Worm (Caenorhabditis elegans): ENCODE results near the gene F41E6.12.

F41E6.12 gene

DNA sequence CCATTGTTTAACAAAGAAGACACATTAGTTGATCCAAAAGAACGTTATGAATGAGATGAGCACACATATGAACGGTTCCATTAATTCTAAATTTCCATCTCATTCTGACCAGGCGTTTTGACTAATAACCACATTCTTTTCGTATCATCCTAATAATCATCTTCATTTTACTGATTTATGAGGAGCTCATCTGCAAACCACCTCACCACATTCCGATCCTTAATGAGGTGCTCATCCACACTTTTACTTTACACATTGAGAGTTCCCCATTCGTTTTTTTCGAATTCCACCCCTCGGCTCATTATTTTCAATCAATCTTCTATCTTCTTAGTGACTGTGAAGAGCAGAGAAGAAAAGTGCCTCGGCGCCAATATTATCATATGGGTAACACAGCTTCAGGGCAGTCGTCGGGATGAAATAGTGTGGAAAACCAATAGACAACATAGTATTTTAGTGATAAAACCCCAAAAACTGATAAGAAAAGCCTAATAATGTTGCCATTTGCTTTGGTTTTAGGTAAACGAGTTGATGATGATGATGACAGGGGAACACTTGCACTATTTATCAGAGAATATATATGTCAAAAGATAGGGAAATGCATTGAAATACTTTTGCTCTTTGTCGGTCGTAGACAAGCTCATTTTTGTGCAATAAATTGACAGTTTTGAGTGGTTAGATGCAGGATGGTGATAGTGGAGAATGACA, 22.2 kb upstream of the F41E6.12 start (continued):
- TF ChIP-seq gmeb-1 (tag; optimal IDR thresholded peaks at IDR 0.05) (peak; percentile 12), R02D3.7 (tag; optimal IDR thresholded peaks at IDR 0.05) (no peak), elt-1 (tag; optimal IDR thresholded peaks at IDR 0.05) (no peak), crh-2 (tag; optimal IDR thresholded peaks at IDR 0.05) (peak; percentile 59), unc-62 (GFP tag; optimal IDR thresholded peaks at IDR 0.05) (no peak), mdl-1 (tag; optimal IDR thresholded peaks at IDR 0.05) (no peak), lin-13 (GFP tag; optimal IDR thresholded peaks at IDR 0.05) (no peak), lin-11 (tag; optimal IDR thresholded peaks at IDR 0.05) (no peak), nhr-12 (tag; optimal IDR thresholded peaks at IDR 0.05) (no peak), nhr-77 (tag; optimal IDR thresholded peaks at IDR 0.05) (no peak), sma-9 (GFP tag; optimal IDR thresholded peaks at IDR 0.05) (peak; percentile 87), sma-9 (tag; optimal IDR thresholded peaks at IDR 0.05) (no peak), egl-27 (tag; optimal IDR thresholded peaks at IDR 0.05) (no peak)

DNA sequence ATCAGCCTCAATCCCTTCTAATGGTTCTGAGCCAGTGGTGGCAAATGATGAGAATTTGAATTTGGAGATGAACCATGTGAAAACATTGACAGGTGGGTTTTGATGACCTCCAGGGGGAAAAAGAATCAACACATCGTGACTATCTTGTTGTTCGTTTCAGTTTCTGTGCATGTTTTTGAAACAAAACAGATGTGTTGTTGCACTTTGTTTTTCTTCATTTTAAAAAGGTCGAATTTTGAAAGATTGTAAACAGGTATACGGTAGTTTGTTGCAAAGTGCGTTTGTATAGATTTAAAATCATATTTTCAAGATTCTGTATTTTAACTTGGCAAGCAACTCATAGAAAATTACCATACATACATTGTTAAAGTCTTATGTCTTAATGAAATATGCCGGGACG, 21.4 kb upstream of the F41E6.12 start:
- no peak for TF ChIP-seq mdl-1 (tag; optimal IDR thresholded peaks at IDR 0.05)
- peak; percentile 36 for TF ChIP-seq nhr-25 (tag; optimal IDR thresholded peaks at IDR 0.05)

DNA sequence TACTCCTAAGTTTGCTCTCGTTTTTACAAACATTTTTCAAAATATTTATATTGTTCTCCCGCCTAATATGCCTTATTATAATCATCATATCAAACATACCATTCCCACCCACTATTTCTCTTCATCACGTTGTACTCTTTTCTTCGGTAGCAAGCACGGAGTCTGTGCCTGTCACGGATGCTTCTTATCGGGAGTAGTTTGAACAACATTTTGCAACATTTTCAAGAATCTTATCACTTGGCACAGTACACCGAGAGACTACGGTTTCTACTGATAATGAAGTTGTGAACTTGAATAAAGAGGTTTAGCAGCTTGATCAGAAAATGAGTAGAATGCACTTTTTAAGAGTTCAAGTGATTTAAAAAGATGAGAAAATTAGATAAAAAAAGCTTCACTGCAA, 19.3 kb upstream of the F41E6.12 start:
- TF ChIP-seq F13H6.1 (tag; optimal IDR thresholded peaks at IDR 0.05) (peak; percentile 61), sma-9 (GFP tag; optimal IDR thresholded peaks at IDR 0.05) (peak; percentile 70), sma-9 (tag; optimal IDR thresholded peaks at IDR 0.05) (no peak), ceh-16 (tag; optimal IDR thresholded peaks at IDR 0.05) (no peak), sma-3 (GFP tag; optimal IDR thresholded peaks at IDR 0.05) (peak; percentile 19), fos-1 (tag; optimal IDR thresholded peaks at IDR 0.05) (peak; percentile 98), crh-2 (tag; optimal IDR thresholded peaks at IDR 0.05) (peak; percentile 61)

DNA sequence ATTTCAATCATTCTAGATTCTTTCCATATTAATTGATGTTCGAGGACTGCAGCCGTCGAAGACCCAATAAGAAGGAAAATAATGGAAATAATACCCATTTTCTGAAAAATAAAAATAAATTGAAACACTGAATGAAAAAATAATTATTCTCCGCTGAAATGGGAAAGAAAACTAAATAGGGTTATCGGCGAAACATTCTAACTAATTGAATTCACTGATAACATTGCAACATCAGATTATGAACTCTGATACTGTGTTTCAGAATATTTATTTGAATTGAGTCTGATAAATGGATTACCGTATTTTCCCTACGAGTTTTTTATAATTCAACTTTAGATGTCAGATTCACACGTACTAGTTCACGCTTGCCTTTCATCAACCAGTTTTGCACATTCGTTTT, 14.2 kb upstream of the F41E6.12 start, which contains the start of gene asp-13:
Gene asp-13, minus strand, starts transcription at position 101 of the 400 bp plus-strand sequence.
- TF ChIP-seq fos-1 (tag; optimal IDR thresholded peaks at IDR 0.05) (peak; percentile 38), nhr-11 (tag; optimal IDR thresholded peaks at IDR 0.05) (no peak)

DNA sequence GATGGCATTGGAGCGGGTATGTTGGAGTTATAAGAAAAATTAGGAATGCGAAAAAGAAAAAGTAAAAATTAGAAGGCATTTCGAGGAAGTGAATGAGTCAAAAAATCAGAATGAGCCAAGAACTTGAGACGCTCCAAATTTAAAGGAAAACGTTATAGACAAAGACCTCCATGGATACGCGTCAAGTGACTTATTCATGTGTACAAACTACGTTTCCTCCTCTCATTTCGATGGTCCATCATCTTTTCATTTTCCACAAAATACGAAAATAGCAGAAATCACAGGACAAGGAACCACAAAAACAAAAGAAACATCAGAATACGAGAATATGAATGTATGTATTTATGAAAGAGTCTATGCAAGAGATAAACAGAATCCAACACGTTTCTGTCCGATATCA, 12.3 kb upstream of the F41E6.12 start, which contains the start of gene F28A12.3:
Gene F28A12.3, minus strand, starts transcription at position 101 of the 400 bp plus-strand sequence.
- TF ChIP-seq unc-62 (GFP tag; optimal IDR thresholded peaks at IDR 0.05) (no peak), peb-1 (tag; optimal IDR thresholded peaks at IDR 0.05) (no peak), snpc-4 (tag; optimal IDR thresholded peaks at IDR 0.05) (no peak), aly-2 (tag; optimal IDR thresholded peaks at IDR 0.05) (no peak), elt-1 (tag; optimal IDR thresholded peaks at IDR 0.05) (no peak), gmeb-1 (tag; optimal IDR thresholded peaks at IDR 0.05) (no peak), mab-5 (tag; optimal IDR thresholded peaks at IDR 0.05) (no peak), F13H6.1 (tag; optimal IDR thresholded peaks at IDR 0.05) (no peak), nhr-25 (tag; optimal IDR thresholded peaks at IDR 0.05) (no peak), unc-55 (GFP tag; optimal IDR thresholded peaks at IDR 0.05) (no peak), nhr-6 (tag; optimal IDR thresholded peaks at IDR 0.05) (no peak), alr-1 (tag; optimal IDR thresholded peaks at IDR 0.05) (no peak)

DNA sequence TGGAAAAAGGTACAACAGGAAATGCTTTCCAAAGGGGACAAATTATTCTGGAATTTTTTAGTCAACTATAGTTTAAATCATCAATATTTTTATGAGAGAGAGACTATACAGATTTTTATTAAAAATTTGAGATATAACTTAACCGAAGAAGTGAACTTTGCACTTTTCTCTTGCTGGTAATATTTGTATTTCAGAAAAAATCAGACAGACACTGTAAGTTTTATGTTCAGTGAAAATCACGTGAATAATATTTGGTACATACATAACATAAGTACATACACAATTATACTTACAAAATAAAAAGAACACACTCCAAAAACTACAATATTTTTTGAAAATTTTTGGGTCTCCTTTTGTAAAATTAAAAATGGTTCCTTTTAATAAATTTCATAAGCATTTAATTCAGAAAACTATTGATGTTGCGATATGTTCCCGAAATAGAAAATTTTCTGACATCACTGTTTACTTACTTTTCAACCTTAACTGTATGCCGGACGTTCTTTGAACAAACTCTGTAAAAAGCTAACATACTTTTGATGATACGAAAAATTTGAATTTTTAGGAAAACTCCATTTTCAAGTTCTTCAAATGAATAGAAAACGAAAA, 8.8 kb upstream of the F41E6.12 start, which contains the start of the genes F28A12.10 and acd-4:
Gene F28A12.10, minus strand, starts transcription at position 101 of the 606 bp plus-strand sequence.
Gene acd-4, plus strand, starts transcription at position 556 of the 606 bp plus-strand sequence.
- TF ChIP-seq crh-2 (tag; optimal IDR thresholded peaks at IDR 0.05), result no peak
- TF ChIP-seq mdl-1 (tag; optimal IDR thresholded peaks at IDR 0.05), result no peak
- no peak for TF ChIP-seq ZK546.5 (tag; optimal IDR thresholded peaks at IDR 0.05)
- no peak for TF ChIP-seq nhr-129 (tag; optimal IDR thresholded peaks at IDR 0.05)
- TF ChIP-seq elt-3 (tag; optimal IDR thresholded peaks at IDR 0.05), result no peak
- no peak for TF ChIP-seq C34F6.9 (tag; optimal IDR thresholded peaks at IDR 0.05)
- no peak for TF ChIP-seq dmd-4 (tag; optimal IDR thresholded peaks at IDR 0.05)
- no peak for TF ChIP-seq unc-62 (GFP tag; optimal IDR thresholded peaks at IDR 0.05)
- TF ChIP-seq nhr-11 (tag; optimal IDR thresholded peaks at IDR 0.05), result no peak
- TF ChIP-seq Y55F3AM.14 (GFP tag; optimal IDR thresholded peaks at IDR 0.05), result no peak
- TF ChIP-seq R02D3.7 (tag; optimal IDR thresholded peaks at IDR 0.05), result no peak
- no peak for TF ChIP-seq nhr-10 (tag; optimal IDR thresholded peaks at IDR 0.05)

Measured in whole organism, L2 larva.